Worm (Caenorhabditis elegans): Measurements from ENCODE around the gene ttll-11.

ce11 chrIV:8748967-8749366 is 51.4 kb downstream of the ttll-11 start:
- TF ChIP-seq D2030.7 (GFP tag; IDR thresholded peaks at IDR 0.05) (no peak), ekl-4 (GFP tag; IDR thresholded peaks at IDR 0.05) (no peak), dox-1 (GFP tag; IDR thresholded peaks at IDR 0.05) (no peak), xnd-1 (tag; optimal IDR thresholded peaks at IDR 0.05) (no peak), nfya-1 (tag; optimal IDR thresholded peaks at IDR 0.05; ENCODE audit: borderline replicate concordance, insufficient read depth) (no peak)
